Fruit fly (Drosophila melanogaster): ENCODE data around the gene RpL9.
A peak's percentile ranks its signal among the peaks of the same experiment; 100 is the strongest.

Gene RpL9

DNA sequence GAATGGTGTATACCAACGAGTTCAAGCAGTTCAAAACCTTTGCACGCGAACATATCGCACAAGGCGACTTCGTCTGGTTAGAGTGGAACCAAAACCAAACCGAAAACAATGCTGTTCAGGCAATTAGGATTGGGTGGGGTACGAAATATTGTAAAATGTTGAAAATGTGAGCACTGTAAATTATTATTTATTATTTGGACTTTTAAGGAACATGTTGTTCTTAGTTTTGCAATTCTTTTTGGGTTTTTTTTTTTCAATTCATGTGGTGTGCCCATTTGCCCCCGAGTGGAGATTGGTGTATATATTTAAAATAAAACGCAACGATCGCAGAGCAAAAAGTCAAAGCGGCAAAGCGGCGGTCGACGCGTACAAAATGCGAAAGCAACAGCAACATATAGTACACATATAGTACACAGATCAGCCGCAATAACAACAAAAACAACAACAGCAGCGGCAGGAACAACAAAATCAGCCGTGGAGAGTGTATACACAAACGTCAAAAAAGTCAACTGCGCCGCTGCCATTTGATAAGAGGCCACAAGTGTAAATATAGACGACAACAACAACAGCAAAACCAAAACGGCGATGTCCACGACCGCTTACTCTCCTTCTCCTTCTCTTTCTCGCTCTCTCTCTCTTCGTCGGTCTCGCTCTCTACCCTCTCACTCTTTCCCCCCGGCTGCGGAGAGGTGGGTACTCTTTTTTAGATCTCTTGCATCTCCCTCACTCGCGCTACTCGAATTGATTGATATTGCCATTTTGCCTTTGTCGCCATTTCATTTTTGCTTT lies 40.9 kb upstream of the RpL9 start (continued):
- TF ChIP-seq Elba2 (GFP tag; optimal IDR thresholded peaks at IDR 0.05) (no peak), CG11696 (GFP tag; IDR thresholded peaks at IDR 0.05) (peak; percentile 80), crp (GFP tag; optimal IDR thresholded peaks at IDR 0.05) (peak in 1 of 2 experiments; percentile 10), CG14441 (GFP tag; IDR thresholded peaks at IDR 0.05) (peak; percentile 49), nerfin-2 (GFP tag; IDR thresholded peaks at IDR 0.05; ENCODE audit: partially characterized antibody) (no peak), CG4707 (GFP tag; optimal IDR thresholded peaks at IDR 0.05) (peak; percentile 32), Trl (optimal IDR thresholded peaks at IDR 0.05) (peak; percentile 81 to 93), Trl (GFP tag; optimal IDR thresholded peaks at IDR 0.05) (peak; percentile 43), CG2120 (GFP tag; optimal IDR thresholded peaks at IDR 0.05) (peak; percentile 78), emc (GFP tag; optimal IDR thresholded peaks at IDR 0.05) (no peak), CG17568 (GFP tag; optimal IDR thresholded peaks at IDR 0.05) (peak; percentile 69), sima (GFP tag; optimal IDR thresholded peaks at IDR 0.05) (no peak), Hsf (GFP tag; optimal IDR thresholded peaks at IDR 0.05) (peak; percentile 14), CG11085 (GFP tag; IDR thresholded peaks at IDR 0.05) (no peak), CG11247 (GFP tag; IDR thresholded peaks at IDR 0.05) (no peak), ssp (GFP tag; IDR thresholded peaks at IDR 0.05) (no peak), HHEX (GFP tag; optimal IDR thresholded peaks at IDR 0.05) (peak; percentile 66), CG6272 (GFP tag; IDR thresholded peaks at IDR 0.05) (no peak; the same call in 1 of the 2 replicates), CG6765 (GFP tag; optimal IDR thresholded peaks at IDR 0.05) (peak; percentile 27), CG10959 (GFP tag; IDR thresholded peaks at IDR 0.05) (no peak), PHDP (tag; optimal IDR thresholded peaks at IDR 0.05) (peak; percentile 45), Asciz (GFP tag; optimal IDR thresholded peaks at IDR 0.05) (peak; percentile 36), CG7745 (tag; optimal IDR thresholded peaks at IDR 0.05) (no peak), ash1 (GFP tag; optimal IDR thresholded peaks at IDR 0.05) (no peak), ems (GFP tag; optimal IDR thresholded peaks at IDR 0.05) (no peak), schlank (tag; optimal IDR thresholded peaks at IDR 0.05) (no peak), dmrt99B (tag; optimal IDR thresholded peaks at IDR 0.05) (peak; percentile 30), NFAT (GFP tag; IDR thresholded peaks at IDR 0.05) (no peak), CG12299 (tag; optimal IDR thresholded peaks at IDR 0.05) (peak; percentile 18), HmgD (GFP tag; optimal IDR thresholded peaks at IDR 0.05) (no peak), CG18619 (GFP tag; optimal IDR thresholded peaks at IDR 0.05) (peak; percentile 51), Scr (GFP tag; IDR thresholded peaks at IDR 0.05; ENCODE audit: partially characterized antibody) (no peak), D19B (GFP tag; optimal IDR thresholded peaks at IDR 0.05) (no peak), CG3281 (GFP tag; optimal IDR thresholded peaks at IDR 0.05) (peak; percentile 30), CG10366 (GFP tag; IDR thresholded peaks at IDR 0.05) (peak; percentile 43; the same call in 1 of the 2 replicates), HmgZ (tag; optimal IDR thresholded peaks at IDR 0.05) (peak; percentile 54), CG42726 (GFP tag; IDR thresholded peaks at IDR 0.05; ENCODE audit: partially characterized antibody) (no peak), wdn (GFP tag; IDR thresholded peaks at IDR 0.05) (no peak), CG17359 (tag; optimal IDR thresholded peaks at IDR 0.05) (peak; percentile 30), ap (GFP tag; IDR thresholded peaks at IDR 0.05) (no peak), CG3163 (GFP tag; optimal IDR thresholded peaks at IDR 0.05) (peak; percentile 87), CG30020 (tag; optimal IDR thresholded peaks at IDR 0.05) (no peak), CG8281 (tag; optimal IDR thresholded peaks at IDR 0.05) (peak; percentile 7), tio (GFP tag; optimal IDR thresholded peaks at IDR 0.05) (peak; percentile 45), lilli (GFP tag; optimal IDR thresholded peaks at IDR 0.05) (peak; percentile 63), D19A (tag; optimal IDR thresholded peaks at IDR 0.05) (peak; percentile 71), tup (GFP tag; optimal IDR thresholded peaks at IDR 0.05) (no peak), CG12155 (GFP tag; optimal IDR thresholded peaks at IDR 0.05) (peak; percentile 31), cg (GFP tag; optimal IDR thresholded peaks at IDR 0.05) (peak; percentile 55)

Measured in whole organism, embryonic.